Worm (Caenorhabditis elegans): Measurements from ENCODE around the gene prp-19.

ce11 chrIII:5150012-5150411, 21.8 kb downstream of the prp-19 start:
- no peak for TF ChIP-seq aly-2 (tag; optimal IDR thresholded peaks at IDR 0.05)
- no peak for TF ChIP-seq ztf-11 (tag; optimal IDR thresholded peaks at IDR 0.05)
- no peak for TF ChIP-seq C16A3.4 (tag; optimal IDR thresholded peaks at IDR 0.05)
- no peak for TF ChIP-seq nhr-77 (tag; optimal IDR thresholded peaks at IDR 0.05)
- TF ChIP-seq lir-3 (tag; optimal IDR thresholded peaks at IDR 0.05; ENCODE audit: poor library complexity), result no peak
- no peak for TF ChIP-seq rnt-1 (tag; optimal IDR thresholded peaks at IDR 0.05)
- no peak for TF ChIP-seq fkh-10 (GFP tag; optimal IDR thresholded peaks at IDR 0.05)
- no peak for TF ChIP-seq mdl-1 (tag; optimal IDR thresholded peaks at IDR 0.05)
- no peak for TF ChIP-seq lin-13 (GFP tag; optimal IDR thresholded peaks at IDR 0.05)
- no peak for TF ChIP-seq hlh-4 (tag; optimal IDR thresholded peaks at IDR 0.05)
- no peak for TF ChIP-seq unc-86 (tag; optimal IDR thresholded peaks at IDR 0.05)
- no peak for TF ChIP-seq grh-1 (GFP tag; IDR thresholded peaks at IDR 0.05)
- no peak for TF ChIP-seq egl-13 (tag; optimal IDR thresholded peaks at IDR 0.05)
- TF ChIP-seq fkh-8 (tag; optimal IDR thresholded peaks at IDR 0.05), result no peak

Measured in whole organism, L1 larva.